Worm (Caenorhabditis elegans) whole organism, L3 larva: Measurements from ENCODE around the gene ubh-1.

Source experiments
- R02D3.7 ChIP-seq: fragments of 150-350 bp; optimal IDR thresholded peaks from 2 replicates; lab custom pipeline; 2014; ENCODE audit warnings: missing biosample characterization, missing genetic modification characterization
- ZK546.5 ChIP-seq: sonication (generic microtip); optimal IDR thresholded peaks from 2 replicates; lab custom pipeline; 2017; ENCODE audit warnings: missing biosample characterization, missing genetic modification characterization
- aly-2 ChIP-seq: fragments of 150-350 bp; optimal IDR thresholded peaks from 2 replicates; lab custom pipeline; 2014; ENCODE audit warnings: missing biosample characterization, missing genetic modification characterization
- ama-1 ChIP-seq: fragments of 150-350 bp; optimal IDR thresholded peaks from 2 replicates; lab custom pipeline; 2018
- ceh-28 ChIP-seq: fragments of 150-350 bp; optimal IDR thresholded peaks from 2 replicates; lab custom pipeline; 2014; ENCODE audit warnings: missing biosample characterization, missing genetic modification reagents, missing genetic modification characterization
- ceh-9 ChIP-seq: sonication (generic microtip); optimal IDR thresholded peaks from 2 replicates; lab custom pipeline; 2018; ENCODE audit warnings: missing biosample characterization, missing genetic modification characterization
- daf-12 ChIP-seq: fragments of 150-350 bp; optimal IDR thresholded peaks from 2 replicates; lab custom pipeline; 2014; ENCODE audit warnings: missing biosample characterization, missing genetic modification reagents, missing genetic modification characterization
- egl-27 ChIP-seq: sonication (generic microtip); optimal IDR thresholded peaks from 4 replicates; lab custom pipeline; 2017; ENCODE audit warnings: missing biosample characterization, missing genetic modification reagents, missing genetic modification characterization
- egl-5 ChIP-seq: fragments of 150-350 bp; optimal IDR thresholded peaks from 2 replicates; lab custom pipeline; 2017; ENCODE audit warnings: missing biosample characterization, missing genetic modification reagents, missing genetic modification characterization, inconsistent platforms
- elt-2 ChIP-seq: sonication (generic microtip); optimal IDR thresholded peaks from 2 replicates; lab custom pipeline; 2016; ENCODE audit warnings: missing genetic modification reagents, mild to moderate bottlenecking, missing genetic modification characterization, missing compliant biosample characterization
- elt-3 ChIP-seq, 3 experiments: fragments of 150-350 bp in 1 of 3; sonication (generic microtip) in 2 of 3; optimal IDR thresholded peaks; 2 replicates in 2 of 3; 4 replicates in 1 of 3; lab custom pipeline; 2014 to 2017; ENCODE audit warnings: missing biosample characterization in 3 of 3, missing genetic modification characterization in 3 of 3
- eor-1 ChIP-seq, 2 experiments: fragments of 150-350 bp; optimal IDR thresholded peaks; 2 replicates each; lab custom pipeline; 2014 to 2018; ENCODE audit warnings: missing biosample characterization in 2 of 2, missing genetic modification characterization in 2 of 2
- fkh-2 ChIP-seq: fragments of 150-350 bp; optimal IDR thresholded peaks from 2 replicates; lab custom pipeline; 2014; ENCODE audit warnings: missing biosample characterization, missing genetic modification reagents, missing genetic modification characterization
- fos-1 ChIP-seq: fragments of 150-350 bp; optimal IDR thresholded peaks from 2 replicates; lab custom pipeline; 2014; ENCODE audit warnings: missing biosample characterization, missing genetic modification characterization
- hmg-11 ChIP-seq: sonication (generic microtip); optimal IDR thresholded peaks from 2 replicates; lab custom pipeline; 2016; ENCODE audit warnings: missing genetic modification characterization, missing compliant biosample characterization
- jun-1 ChIP-seq: fragments of 150-350 bp; optimal IDR thresholded peaks from 2 replicates; lab custom pipeline; 2014; ENCODE audit warnings: missing biosample characterization, missing genetic modification reagents, missing genetic modification characterization
- lin-15B ChIP-seq: fragments of 150-350 bp; optimal IDR thresholded peaks from 2 replicates; lab custom pipeline; 2014; ENCODE audit warnings: missing biosample characterization, missing genetic modification characterization
- lin-39 ChIP-seq: fragments of 150-350 bp; optimal IDR thresholded peaks from 2 replicates; lab custom pipeline; 2018; ENCODE audit warnings: missing biosample characterization, missing genetic modification reagents, missing genetic modification characterization
- lsy-12 ChIP-seq: sonication (generic microtip); optimal IDR thresholded peaks from 2 replicates; lab custom pipeline; 2016; ENCODE audit warnings: mild to moderate bottlenecking, missing genetic modification characterization, missing compliant biosample characterization
- mdl-1 ChIP-seq: fragments of 150-350 bp; optimal IDR thresholded peaks from 2 replicates; lab custom pipeline; 2014; ENCODE audit warnings: missing biosample characterization, missing genetic modification characterization
- nhr-11 ChIP-seq: fragments of 150-350 bp; optimal IDR thresholded peaks from 2 replicates; lab custom pipeline; 2014; ENCODE audit warnings: missing biosample characterization, missing genetic modification characterization
- nhr-12 ChIP-seq: fragments of 150-350 bp; optimal IDR thresholded peaks from 2 replicates; lab custom pipeline; 2014; ENCODE audit warnings: missing biosample characterization, missing genetic modification characterization
- nhr-23 ChIP-seq: fragments of 150-350 bp; optimal IDR thresholded peaks from 2 replicates; lab custom pipeline; 2014; ENCODE audit warnings: missing biosample characterization, missing genetic modification reagents, missing genetic modification characterization
- nhr-237 ChIP-seq: fragments of 150-350 bp; optimal IDR thresholded peaks from 2 replicates; lab custom pipeline; 2014; ENCODE audit warnings: missing biosample characterization, missing genetic modification characterization
- nhr-25 ChIP-seq: sonication (generic microtip); optimal IDR thresholded peaks from 2 replicates; lab custom pipeline; 2017; ENCODE audit warnings: missing biosample characterization, missing genetic modification characterization
- nhr-43 ChIP-seq: sonication (generic microtip); optimal IDR thresholded peaks from 2 replicates; lab custom pipeline; 2016; ENCODE audit warnings: mild to moderate bottlenecking, missing genetic modification characterization, missing compliant biosample characterization; ENCODE audit not compliant: poor library complexity, severe bottlenecking
- nhr-77 ChIP-seq: fragments of 150-350 bp; optimal IDR thresholded peaks from 2 replicates; lab custom pipeline; 2014; ENCODE audit warnings: missing biosample characterization, missing genetic modification characterization
- pha-4 ChIP-seq: fragments of 150-350 bp; optimal IDR thresholded peaks from 2 replicates; lab custom pipeline; 2014; ENCODE audit warnings: missing biosample characterization, missing genetic modification reagents, missing genetic modification characterization
- pqm-1 ChIP-seq: fragments of 150-350 bp; optimal IDR thresholded peaks from 2 replicates; lab custom pipeline; 2017; ENCODE audit warnings: missing biosample characterization, missing genetic modification characterization, inconsistent platforms
- sea-2 ChIP-seq: fragments of 150-350 bp; sonication (generic microtip); optimal IDR thresholded peaks from 4 replicates; lab custom pipeline; 2014; ENCODE audit warnings: missing biosample characterization, missing genetic modification reagents, missing genetic modification characterization
- skn-1 ChIP-seq: fragments of 150-350 bp; optimal IDR thresholded peaks from 2 replicates; lab custom pipeline; 2014; ENCODE audit warnings: missing biosample characterization, missing genetic modification characterization
- snpc-4 ChIP-seq: fragments of 150-350 bp; optimal IDR thresholded peaks from 2 replicates; lab custom pipeline; 2014; ENCODE audit warnings: missing biosample characterization, missing genetic modification characterization
- unc-39 ChIP-seq: sonication (generic microtip); optimal IDR thresholded peaks from 4 replicates; lab custom pipeline; 2017; ENCODE audit warnings: missing biosample characterization, missing genetic modification characterization
- zag-1 ChIP-seq: fragments of 150-350 bp; optimal IDR thresholded peaks from 2 replicates; lab custom pipeline; 2014; ENCODE audit warnings: missing biosample characterization, missing genetic modification characterization
- ztf-11 ChIP-seq: fragments of 150-350 bp; optimal IDR thresholded peaks from 2 replicates; lab custom pipeline; 2014; ENCODE audit warnings: missing biosample characterization, missing genetic modification characterization
- ztf-4 ChIP-seq: fragments of 150-350 bp; optimal IDR thresholded peaks from 2 replicates; lab custom pipeline; 2014; ENCODE audit warnings: missing biosample characterization, missing genetic modification characterization

The ubh-1 gene

ce11 chrV:6511121-6511520 is at the start of gene ubh-1:
Gene ubh-1, minus strand, starts transcription at chrV:6511409.
- TF ChIP-seq unc-39 (tag; lab: Kevin White, UChicago) (no peak), sea-2 (GFP tag; lab: Kevin White, UChicago) (no peak), ztf-4 (tag; lab: Kevin White, UChicago) (no peak), nhr-23 (tag; lab: Kevin White, UChicago) (peak; percentile 51), ama-1 (lab: Kevin White, UChicago) (peak; percentile 52), elt-3 (tag; optimal IDR thresholded peaks at IDR 0.05; lab: Kevin White, UChicago) (peak in 1 of 3 experiments; percentile 25)

- TF ChIP-seq lsy-12 (tag; lab: Kevin White, UChicago) (peak; percentile 21), elt-2 (tag; lab: Kevin White, UChicago) (peak; percentile 45), nhr-12 (tag; lab: Kevin White, UChicago) (no peak)
Measured at ce11 chrV:6559585-6559984, 48.4 kb upstream of the ubh-1 start.

ce11 chrV:6559105-6559504 is 47.9 kb upstream of the ubh-1 start, which contains the start of gene spp-26:
Gene spp-26, minus strand, starts transcription at chrV:6559205.
- TF ChIP-seq zag-1 (tag; lab: Kevin White, UChicago): no peak
- TF ChIP-seq ceh-28 (tag; lab: Kevin White, UChicago): no peak

ce11 chrV:6558103-6558502 is 46.9 kb upstream of the ubh-1 start, which contains the start of gene spp-20:
Gene spp-20, minus strand, starts transcription at chrV:6558203.
- no peak for TF ChIP-seq aly-2 (tag; lab: Kevin White, UChicago)
- no peak for TF ChIP-seq lin-15B (tag; lab: Kevin White, UChicago)
- no peak for TF ChIP-seq snpc-4 (tag; lab: Kevin White, UChicago)
- TF ChIP-seq lsy-12 (tag; lab: Kevin White, UChicago): no peak
- TF ChIP-seq fkh-2 (tag; lab: Kevin White, UChicago): no peak
- no peak for TF ChIP-seq sea-2 (GFP tag; lab: Kevin White, UChicago)
- TF ChIP-seq egl-5 (tag; lab: Kevin White, UChicago): no peak
- no peak for TF ChIP-seq nhr-237
- no peak for TF ChIP-seq egl-27
- no peak for TF ChIP-seq ztf-11 (tag; lab: Kevin White, UChicago)
- no peak for TF ChIP-seq nhr-12 (tag; lab: Kevin White, UChicago)
- no peak for TF ChIP-seq mdl-1 (tag; lab: Kevin White, UChicago)
- TF ChIP-seq daf-12: no peak
- TF ChIP-seq nhr-77 (tag; lab: Kevin White, UChicago): no peak
- TF ChIP-seq R02D3.7 (tag; lab: Kevin White, UChicago): no peak
- no peak for TF ChIP-seq nhr-25 (tag; lab: Kevin White, UChicago)
- no peak for TF ChIP-seq eor-1 (tag; optimal IDR thresholded peaks at IDR 0.05; lab: Kevin White, UChicago)
- no peak for TF ChIP-seq fos-1 (tag; lab: Kevin White, UChicago)
- no peak for TF ChIP-seq ZK546.5 (tag; lab: Kevin White, UChicago)
- no peak for TF ChIP-seq pqm-1 (tag; lab: Kevin White, UChicago)

DNA sequence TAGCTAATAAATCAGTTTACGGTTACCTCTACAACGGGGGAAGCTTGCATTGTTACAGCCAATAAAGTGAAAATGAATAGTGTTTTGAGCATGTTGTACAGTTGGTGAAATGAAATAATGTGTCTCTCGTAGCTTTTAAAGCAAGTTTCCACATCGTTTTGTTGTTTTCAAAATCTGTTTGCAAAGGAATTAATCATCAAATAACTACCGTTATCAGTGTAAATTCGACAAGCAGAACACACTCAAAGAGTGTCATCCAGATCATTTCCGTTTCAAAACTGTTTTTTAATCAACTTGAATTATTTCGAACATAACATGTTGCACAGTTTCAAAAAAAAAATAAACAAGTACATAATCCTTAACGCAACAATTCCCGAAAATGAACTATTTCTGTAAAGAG is 45.8 kb upstream of the ubh-1 start, which contains the start of gene spp-27:
Gene spp-27 (minus strand): TSS at position 101 of the 400 bp plus-strand sequence.
- no peak for TF ChIP-seq pqm-1 (tag; lab: Kevin White, UChicago)
- TF ChIP-seq nhr-11 (tag; lab: Kevin White, UChicago): no peak
- TF ChIP-seq ceh-9 (tag; lab: Kevin White, UChicago): no peak
- no peak for TF ChIP-seq nhr-237
- TF ChIP-seq ZK546.5 (tag; lab: Kevin White, UChicago): no peak
- no peak for TF ChIP-seq hmg-11 (tag; lab: Kevin White, UChicago)

ce11 chrV:6554308-6554707 is 43.1 kb upstream of the ubh-1 start, which contains the start of gene K04A8.19:
Gene K04A8.19, minus strand, starts transcription at chrV:6554408.
- TF ChIP-seq ceh-28 (tag; lab: Kevin White, UChicago): no peak
- TF ChIP-seq skn-1 (tag; lab: Kevin White, UChicago): no peak
- TF ChIP-seq pha-4 (tag; lab: Kevin White, UChicago): no peak
- no peak for TF ChIP-seq R02D3.7 (tag; lab: Kevin White, UChicago)
- no peak for TF ChIP-seq aly-2 (tag; lab: Kevin White, UChicago)
- no peak for TF ChIP-seq fkh-2 (tag; lab: Kevin White, UChicago)
- TF ChIP-seq jun-1 (tag; lab: Kevin White, UChicago): no peak
- no peak for TF ChIP-seq fos-1 (tag; lab: Kevin White, UChicago)
- TF ChIP-seq daf-12: no peak
- TF ChIP-seq sea-2 (GFP tag; lab: Kevin White, UChicago): no peak
- TF ChIP-seq zag-1 (tag; lab: Kevin White, UChicago): no peak
- no peak for TF ChIP-seq lin-39 (tag; lab: Kevin White, UChicago)
- no peak for TF ChIP-seq hmg-11 (tag; lab: Kevin White, UChicago)
- no peak for TF ChIP-seq unc-39 (tag; lab: Kevin White, UChicago)
- TF ChIP-seq nhr-77 (tag; lab: Kevin White, UChicago): no peak
- no peak for TF ChIP-seq lin-15B (tag; lab: Kevin White, UChicago)
- TF ChIP-seq nhr-43 (tag; lab: Kevin White, UChicago): no peak
- TF ChIP-seq mdl-1 (tag; lab: Kevin White, UChicago): no peak
